6 worm cellular contexts compared by ENCODE assay signal in the genomic region with DNA sequence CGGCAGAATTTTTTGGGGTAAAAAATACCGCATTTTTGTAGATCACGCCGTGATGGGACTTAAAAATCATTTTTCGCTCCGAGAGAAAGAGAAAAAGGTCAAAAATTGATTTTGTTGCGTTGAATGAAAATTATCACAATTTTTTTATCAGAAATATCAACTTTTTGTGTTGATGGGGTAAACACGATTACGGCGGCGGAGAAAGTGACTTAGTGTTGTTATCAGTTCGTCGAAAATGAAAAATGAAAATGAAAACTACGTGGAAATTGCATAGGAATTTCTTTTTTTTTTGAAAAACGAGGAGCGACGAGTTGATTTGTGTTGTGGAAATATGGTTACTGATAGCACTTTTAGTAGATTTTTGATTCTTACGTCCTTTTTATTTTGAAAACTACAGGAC.
TF ChIP-seq lines count a peak whose summit lies in the region.

No protein-coding gene starts in this region.

TF ChIP-seq in whole organism, L1 larva, 84 proteins besides CTCF, POLR2A, EP300 and RAD21:
- TF ChIP-seq ceh-90 (tag; optimal IDR thresholded peaks at IDR 0.05; lab: Kevin White, UChicago): no peak
- no peak for TF ChIP-seq nhr-237 (tag; optimal IDR thresholded peaks at IDR 0.05; lab: Kevin White, UChicago)
- TF ChIP-seq nhr-20 (tag; optimal IDR thresholded peaks at IDR 0.05; lab: Kevin White, UChicago): no peak
- TF ChIP-seq tlp-1 (tag; optimal IDR thresholded peaks at IDR 0.05; lab: Kevin White, UChicago): no peak
- TF ChIP-seq blmp-1 (tag; optimal IDR thresholded peaks at IDR 0.05; lab: Kevin White, UChicago): peak; percentile 89
- no peak for TF ChIP-seq fkh-4 (tag; optimal IDR thresholded peaks at IDR 0.05; lab: Kevin White, UChicago; ENCODE audit: borderline replicate concordance)
- TF ChIP-seq lin-39 (tag; optimal IDR thresholded peaks at IDR 0.05; lab: Kevin White, UChicago): no peak
- TF ChIP-seq elt-2 (tag; optimal IDR thresholded peaks at IDR 0.05; lab: Kevin White, UChicago): peak; percentile 56
- TF ChIP-seq unc-98 (GFP tag; IDR thresholded peaks at IDR 0.05; lab: Robert Waterston, UW): no peak
- no peak for TF ChIP-seq pqm-1 (tag; optimal IDR thresholded peaks at IDR 0.05; lab: Kevin White, UChicago)
- TF ChIP-seq hlh-17 (GFP tag; optimal IDR thresholded peaks at IDR 0.05; lab: Kevin White, UChicago; ENCODE audit: borderline replicate concordance): no peak

TF ChIP-seq in whole organism, L2 larva, 48 proteins besides CTCF, POLR2A, EP300 and RAD21:
- TF ChIP-seq ztf-1 (GFP tag; conservative IDR thresholded peaks at IDR 0.05; lab: Robert Waterston, UW) (no peak), fos-1 (tag; optimal IDR thresholded peaks at IDR 0.05; lab: Kevin White, UChicago) (peak; percentile 86), lsy-2 (tag; optimal IDR thresholded peaks at IDR 0.05; lab: Kevin White, UChicago) (no peak), unc-39 (tag; optimal IDR thresholded peaks at IDR 0.05; lab: Kevin White, UChicago) (no peak), crh-2 (tag; optimal IDR thresholded peaks at IDR 0.05; lab: Kevin White, UChicago) (peak; percentile 57), sma-3 (GFP tag; optimal IDR thresholded peaks at IDR 0.05; lab: Kevin White, UChicago) (peak; percentile 31), sma-9 (GFP tag; optimal IDR thresholded peaks at IDR 0.05; lab: Kevin White, UChicago) (peak; percentile 5), sma-9 (tag; optimal IDR thresholded peaks at IDR 0.05; lab: Kevin White, UChicago) (no peak), blmp-1 (tag; optimal IDR thresholded peaks at IDR 0.05; lab: Kevin White, UChicago; ENCODE audit: insufficient read depth) (peak; percentile 35)
TF ChIP-seq in whole organism, L2 larva: peak in this region for 5.

TF ChIP-seq in whole organism, L3 larva, 47 proteins besides CTCF, POLR2A, EP300 and RAD21:
- TF ChIP-seq hmg-11 (tag; optimal IDR thresholded peaks at IDR 0.05; lab: Kevin White, UChicago): no peak
- TF ChIP-seq elt-2 (tag; optimal IDR thresholded peaks at IDR 0.05; lab: Kevin White, UChicago): peak; percentile 89
- TF ChIP-seq ztf-11 (tag; optimal IDR thresholded peaks at IDR 0.05; lab: Kevin White, UChicago): no peak
- TF ChIP-seq unc-62 (GFP tag; optimal IDR thresholded peaks at IDR 0.05; lab: Kevin White, UChicago): no peak
- TF ChIP-seq pha-4 (tag; optimal IDR thresholded peaks at IDR 0.05; lab: Kevin White, UChicago): peak; percentile 29
- TF ChIP-seq ceh-9 (tag; optimal IDR thresholded peaks at IDR 0.05; lab: Kevin White, UChicago): no peak
- TF ChIP-seq lin-15B (tag; optimal IDR thresholded peaks at IDR 0.05; lab: Kevin White, UChicago): no peak
- no peak for TF ChIP-seq lin-39 (tag; optimal IDR thresholded peaks at IDR 0.05; lab: Kevin White, UChicago)
- TF ChIP-seq pqm-1 (tag; optimal IDR thresholded peaks at IDR 0.05; lab: Kevin White, UChicago): peak; percentile 17
TF ChIP-seq in whole organism, L3 larva: peak in this region for 3.

TF ChIP-seq in whole organism, L4 larva, 104 proteins besides CTCF, POLR2A, EP300 and RAD21:
- TF ChIP-seq ZK546.5 (tag; optimal IDR thresholded peaks at IDR 0.05; lab: Kevin White, UChicago) (no peak), hlh-11 (tag; optimal IDR thresholded peaks at IDR 0.05; lab: Kevin White, UChicago) (peak; percentile 60), nhr-28 (tag; optimal IDR thresholded peaks at IDR 0.05; lab: Kevin White, UChicago) (peak; percentile 79), mxl-3 (GFP tag; optimal IDR thresholded peaks at IDR 0.05; lab: Kevin White, UChicago) (peak; percentile 43), dmd-6 (GFP tag; IDR thresholded peaks at IDR 0.05; lab: Robert Waterston, UW) (peak; percentile 53), sdz-12 (GFP tag; optimal IDR thresholded peaks at IDR 0.05; lab: Kevin White, UChicago) (no peak), pqm-1 (tag; optimal IDR thresholded peaks at IDR 0.05; lab: Kevin White, UChicago) (peak; percentile 76), dve-1 (tag; optimal IDR thresholded peaks at IDR 0.05; lab: Kevin White, UChicago; ENCODE audit: insufficient read depth) (peak; percentile 51), daf-16 (GFP tag; optimal IDR thresholded peaks at IDR 0.05; lab: Kevin White, UChicago) (no peak), daf-16 (tag; optimal IDR thresholded peaks at IDR 0.05; lab: Kevin White, UChicago) (peak; percentile 94), nhr-76 (tag; optimal IDR thresholded peaks at IDR 0.05; lab: Kevin White, UChicago) (no peak)

TF ChIP-seq in whole organism, late embryonic, 69 proteins besides CTCF, POLR2A, EP300 and RAD21:
- no peak for TF ChIP-seq ahr-1 (tag; optimal IDR thresholded peaks at IDR 0.05; lab: Kevin White, UChicago)
- no peak for TF ChIP-seq fax-1 (tag; optimal IDR thresholded peaks at IDR 0.05; lab: Kevin White, UChicago)
- no peak for TF ChIP-seq odd-2 (tag; optimal IDR thresholded peaks at IDR 0.05; lab: Kevin White, UChicago)
- peak; percentile 28 for TF ChIP-seq elt-2 (tag; optimal IDR thresholded peaks at IDR 0.05; lab: Kevin White, UChicago)
- TF ChIP-seq madf-2 (tag; optimal IDR thresholded peaks at IDR 0.05; lab: Kevin White, UChicago): no peak
- TF ChIP-seq ceh-30 (tag; optimal IDR thresholded peaks at IDR 0.05; lab: Kevin White, UChicago): no peak
- no peak for TF ChIP-seq ceh-48 (tag; optimal IDR thresholded peaks at IDR 0.05; lab: Kevin White, UChicago)

TF ChIP-seq in whole organism, young adult, 124 proteins besides CTCF, POLR2A, EP300 and RAD21:
- TF ChIP-seq repo-1 (tag; optimal IDR thresholded peaks at IDR 0.05; lab: Kevin White, UChicago) (no peak), Y53F4B.3 (GFP tag; IDR thresholded peaks at IDR 0.05; lab: Robert Waterston, UW) (no peak), snpc-1.3 (tag; optimal IDR thresholded peaks at IDR 0.05; lab: Kevin White, UChicago; ENCODE audit: insufficient read depth) (no peak), akir-1 (GFP tag; optimal IDR thresholded peaks at IDR 0.05; lab: Kevin White, UChicago) (no peak), nhr-80 (tag; optimal IDR thresholded peaks at IDR 0.05; lab: Kevin White, UChicago) (peak; percentile 71), madf-6 (GFP tag; IDR thresholded peaks at IDR 0.05; lab: Robert Waterston, UW) (peak; percentile 46; the same call in 1 of the 2 replicates), madf-8 (GFP tag; conservative IDR thresholded peaks at IDR 0.05; lab: Robert Waterston, UW) (0 out of 2 replicates have a peak, but pooled peaks have one; percentile 32), K11D2.4 (GFP tag; IDR thresholded peaks at IDR 0.05; lab: Robert Waterston, UW) (no peak), F23B12.7 (tag; optimal IDR thresholded peaks at IDR 0.05; lab: Kevin White, UChicago; ENCODE audit: insufficient read depth) (no peak), lin-26 (GFP tag; IDR thresholded peaks at IDR 0.05; lab: Robert Waterston, UW) (no peak), dox-1 (GFP tag; IDR thresholded peaks at IDR 0.05; lab: Robert Waterston, UW) (0 out of 2 replicates have a peak, but pooled peaks have one; percentile 39), efl-1 (GFP tag; optimal IDR thresholded peaks at IDR 0.05; lab: Kevin White, UChicago) (peak; percentile 2)
